Fruit fly (Drosophila melanogaster) whole organism, adult: ENCODE data around the gene CG11977.

Experiments
- CG11617 ChIP-seq: fragments of 200-800 bp; sonication (Bioruptor generic); optimal IDR thresholded peaks from 2 replicates; lab custom pipeline; 2017; ENCODE audit warnings: mild to moderate bottlenecking, missing biosample characterization, missing genetic modification reagents, missing genetic modification characterization
- CG12768 ChIP-seq: fragments of 200-800 bp; sonication (Bioruptor generic); optimal IDR thresholded peaks from 2 replicates; lab custom pipeline; 2017; ENCODE audit warnings: missing biosample characterization, missing genetic modification characterization, mild to moderate bottlenecking, moderate library complexity, missing genetic modification reagents
- CG14711 ChIP-seq: fragments of 200-800 bp; sonication (Bioruptor generic); optimal IDR thresholded peaks from 2 replicates; lab custom pipeline; 2018; ENCODE audit warnings: missing biosample characterization, mild to moderate bottlenecking, missing genetic modification characterization, moderate library complexity
- CG1620 ChIP-seq: fragments of 200-800 bp; sonication (Bioruptor generic); optimal IDR thresholded peaks from 2 replicates; lab custom pipeline; 2016; ENCODE audit warnings: missing biosample characterization, missing genetic modification characterization
- CG33017 ChIP-seq: fragments of 200-800 bp; sonication (Bioruptor generic); optimal IDR thresholded peaks from 2 replicates; lab custom pipeline; 2018; ENCODE audit warnings: missing biosample characterization, mild to moderate bottlenecking, missing genetic modification characterization, moderate library complexity
- CG5204 ChIP-seq: fragments of 200-800 bp; sonication (Bioruptor generic); optimal IDR thresholded peaks from 2 replicates; lab custom pipeline; 2016; ENCODE audit warnings: missing biosample characterization, missing genetic modification characterization
- CG7045 ChIP-seq: fragments of 200-800 bp; sonication (Bioruptor generic); optimal IDR thresholded peaks from 2 replicates; lab custom pipeline; 2017; ENCODE audit warnings: missing biosample characterization, mild to moderate bottlenecking, missing genetic modification characterization
- CG7101 ChIP-seq: fragments of 200-800 bp; sonication (Bioruptor generic); optimal IDR thresholded peaks from 2 replicates; lab custom pipeline; 2018; ENCODE audit warnings: missing biosample characterization, mild to moderate bottlenecking, missing genetic modification characterization, moderate library complexity
- Clk ChIP-seq: fragments of 200-800 bp; sonication (Bioruptor generic); optimal IDR thresholded peaks from 2 replicates; lab custom pipeline; 2017; ENCODE audit warnings: missing biosample characterization, missing genetic modification characterization
- Crg-1 ChIP-seq: fragments of 200-800 bp; sonication (Bioruptor generic); optimal IDR thresholded peaks from 2 replicates; lab custom pipeline; 2016; ENCODE audit warnings: missing biosample characterization, missing genetic modification characterization
- Hr96 ChIP-seq: fragments of 200-800 bp; sonication (Bioruptor generic); optimal IDR thresholded peaks from 2 replicates; lab custom pipeline; 2016; ENCODE audit warnings: missing biosample characterization, missing genetic modification characterization
- Mnt ChIP-seq: fragments of 200-800 bp; sonication (Bioruptor generic); optimal IDR thresholded peaks from 2 replicates; lab custom pipeline; 2016; ENCODE audit warnings: missing biosample characterization, mild to moderate bottlenecking, missing genetic modification characterization
- bab1 ChIP-seq: fragments of 200-800 bp; sonication (Bioruptor generic); optimal IDR thresholded peaks from 3 replicates; lab custom pipeline; 2019; ENCODE audit warnings: missing biosample characterization, mild to moderate bottlenecking, missing genetic modification characterization, moderate library complexity
- cic ChIP-seq: fragments of 200-800 bp; sonication (Bioruptor generic); optimal IDR thresholded peaks from 2 replicates; lab custom pipeline; 2017; ENCODE audit warnings: missing biosample characterization, mild to moderate bottlenecking, missing genetic modification characterization, moderate library complexity
- kay ChIP-seq: fragments of 200-800 bp; sonication (Bioruptor generic); peaks from one replicate; lab custom pipeline; 2016; ENCODE audit warnings: missing biosample characterization, missing genetic modification characterization, borderline replicate concordance
- ovo ChIP-seq: fragments of 200-800 bp; sonication (Bioruptor generic); optimal IDR thresholded peaks from 2 replicates; lab custom pipeline; 2016; ENCODE audit warnings: missing biosample characterization, missing genetic modification characterization
- pad ChIP-seq: fragments of 200-800 bp; sonication (Bioruptor generic); optimal IDR thresholded peaks from 3 replicates; lab custom pipeline; 2017; ENCODE audit warnings: missing biosample characterization, missing genetic modification characterization, mild to moderate bottlenecking, moderate library complexity, missing genetic modification reagents
- tj ChIP-seq: fragments of 200-800 bp; sonication (Bioruptor generic); optimal IDR thresholded peaks from 3 replicates; lab custom pipeline; 2017; ENCODE audit warnings: missing biosample characterization, mild to moderate bottlenecking, missing genetic modification characterization, moderate library complexity
- toe ChIP-seq: fragments of 200-800 bp; sonication (Bioruptor generic); optimal IDR thresholded peaks from 2 replicates; lab custom pipeline; 2016; ENCODE audit warnings: missing biosample characterization, missing genetic modification characterization

Gene CG11977

dm6 chr3R:9001720-9002240 lies 4.3 kb downstream of the CG11977 start:
- no peak for TF ChIP-seq Crg-1
- TF ChIP-seq ovo (GFP tag; lab: Kevin White, UChicago), result peak; percentile 56
- TF ChIP-seq CG5204 (GFP tag; lab: Kevin White, UChicago), result no peak
- TF ChIP-seq Hr96 (GFP tag; lab: Kevin White, UChicago), result no peak
- no peak for TF ChIP-seq bab1 (GFP tag; lab: Kevin White, UChicago)
- TF ChIP-seq tj, result no peak
- no peak for TF ChIP-seq Clk (GFP tag; lab: Kevin White, UChicago)

- TF ChIP-seq CG1620 (GFP tag; lab: Kevin White, UChicago) (no peak), Crg-1 (no peak), CG7101 (tag; lab: Kevin White, UChicago) (peak; percentile 34), CG33017 (tag; lab: Kevin White, UChicago) (no peak), ovo (GFP tag; lab: Kevin White, UChicago) (no peak)
Measured at dm6 chr3R:9002542-9002941, 5.0 kb downstream of the CG11977 start.

dm6 chr3R:9003600-9004223 lies 6.2 kb downstream of the CG11977 start, which contains the start of the genes CG31100 and CG11980:
Gene CG31100 (minus strand): TSS chr3R:9003650.
Gene CG11980 (plus strand): TSS chr3R:9004017.
- TF ChIP-seq bab1 (GFP tag; lab: Kevin White, UChicago) (peak; percentile 34), CG33017 (tag; lab: Kevin White, UChicago) (no peak), Mnt (GFP tag; lab: Kevin White, UChicago) (peak; percentile 39)

- TF ChIP-seq CG14711 (tag; lab: Kevin White, UChicago), result no peak
- peak; percentile 4 for TF ChIP-seq Mnt (GFP tag; lab: Kevin White, UChicago)
Measured at dm6 chr3R:9006129-9006528, 8.6 kb downstream of the CG11977 start, which contains the start of the genes Prosbeta3 and Iru. Gene Prosbeta3 (minus strand): TSS chr3R:9006226. Gene Iru (plus strand): TSS chr3R:9006456.

dm6 chr3R:9007258-9007657 lies 9.8 kb downstream of the CG11977 start:
- TF ChIP-seq cic (GFP tag; lab: Kevin White, UChicago), result no peak
- no peak for TF ChIP-seq CG14711 (tag; lab: Kevin White, UChicago)
- no peak for TF ChIP-seq tj

dm6 chr3R:9008202-9008601 lies 10.7 kb downstream of the CG11977 start, which contains the start of gene CG11983:
Gene CG11983 (plus strand): TSS chr3R:9008321.
- TF ChIP-seq tj (no peak), cic (GFP tag; lab: Kevin White, UChicago) (peak; percentile 28), Clk (GFP tag; lab: Kevin White, UChicago) (no peak), pad (GFP tag; lab: Kevin White, UChicago) (no peak), CG11617 (GFP tag; lab: Kevin White, UChicago) (peak; percentile 10), ovo (GFP tag; lab: Kevin White, UChicago) (no peak), kay (GFP tag; lab: Kevin White, UChicago) (no peak), CG12768 (GFP tag; lab: Kevin White, UChicago) (no peak), CG1620 (GFP tag; lab: Kevin White, UChicago) (no peak), bab1 (GFP tag; lab: Kevin White, UChicago) (peak; percentile 35), CG7045 (GFP tag; lab: Kevin White, UChicago) (no peak), toe (GFP tag; lab: Kevin White, UChicago) (no peak), CG14711 (tag; lab: Kevin White, UChicago) (no peak), CG33017 (tag; lab: Kevin White, UChicago) (no peak)

- peak; percentile 29 for TF ChIP-seq Clk (GFP tag; lab: Kevin White, UChicago)
- TF ChIP-seq Hr96 (GFP tag; lab: Kevin White, UChicago), result no peak
- TF ChIP-seq Mnt (GFP tag; lab: Kevin White, UChicago), result peak; percentile 43
- no peak for TF ChIP-seq toe (GFP tag; lab: Kevin White, UChicago)
- TF ChIP-seq CG7101 (tag; lab: Kevin White, UChicago), result no peak
- no peak for TF ChIP-seq CG33017 (tag; lab: Kevin White, UChicago)
- no peak for TF ChIP-seq cic (GFP tag; lab: Kevin White, UChicago)
- peak; percentile 34 for TF ChIP-seq CG1620 (GFP tag; lab: Kevin White, UChicago)
- TF ChIP-seq Crg-1, result peak; percentile 27
- TF ChIP-seq pad (GFP tag; lab: Kevin White, UChicago), result peak; percentile 53
- TF ChIP-seq CG11617 (GFP tag; lab: Kevin White, UChicago), result no peak
Measured at dm6 chr3R:9010695-9011094, 13.2 kb downstream of the CG11977 start.
